Fruit fly (Drosophila melanogaster) Kc167 (cell line): ENCODE data around the gene esc.

Experiments used
- Myc ChIP-seq: fragments of >200 bp; optimal IDR thresholded peaks from 2 replicates; lab custom pipeline; 2017; ENCODE audit warnings: missing external identifiers
- Sin3A ChIP-seq: fragments of >200 bp; optimal IDR thresholded peaks from 2 replicates; lab custom pipeline; 2018; ENCODE audit warnings: missing external identifiers
- h ChIP-seq: fragments of >200 bp; optimal IDR thresholded peaks from 3 replicates; lab custom pipeline; 2018; ENCODE audit warnings: missing external identifiers
- insv ChIP-seq: fragments of >200 bp; optimal IDR thresholded peaks from 3 replicates; lab custom pipeline; 2018; ENCODE audit warnings: missing external identifiers
- psq ChIP-seq: fragments of >200 bp; optimal IDR thresholded peaks from 2 replicates; lab custom pipeline; 2017; ENCODE audit warnings: missing external identifiers
- ttk ChIP-seq: sonication (Bioruptor generic); optimal IDR thresholded peaks from 2 replicates; lab custom pipeline; 2017; ENCODE audit warnings: missing external identifiers

Gene esc

DNA sequence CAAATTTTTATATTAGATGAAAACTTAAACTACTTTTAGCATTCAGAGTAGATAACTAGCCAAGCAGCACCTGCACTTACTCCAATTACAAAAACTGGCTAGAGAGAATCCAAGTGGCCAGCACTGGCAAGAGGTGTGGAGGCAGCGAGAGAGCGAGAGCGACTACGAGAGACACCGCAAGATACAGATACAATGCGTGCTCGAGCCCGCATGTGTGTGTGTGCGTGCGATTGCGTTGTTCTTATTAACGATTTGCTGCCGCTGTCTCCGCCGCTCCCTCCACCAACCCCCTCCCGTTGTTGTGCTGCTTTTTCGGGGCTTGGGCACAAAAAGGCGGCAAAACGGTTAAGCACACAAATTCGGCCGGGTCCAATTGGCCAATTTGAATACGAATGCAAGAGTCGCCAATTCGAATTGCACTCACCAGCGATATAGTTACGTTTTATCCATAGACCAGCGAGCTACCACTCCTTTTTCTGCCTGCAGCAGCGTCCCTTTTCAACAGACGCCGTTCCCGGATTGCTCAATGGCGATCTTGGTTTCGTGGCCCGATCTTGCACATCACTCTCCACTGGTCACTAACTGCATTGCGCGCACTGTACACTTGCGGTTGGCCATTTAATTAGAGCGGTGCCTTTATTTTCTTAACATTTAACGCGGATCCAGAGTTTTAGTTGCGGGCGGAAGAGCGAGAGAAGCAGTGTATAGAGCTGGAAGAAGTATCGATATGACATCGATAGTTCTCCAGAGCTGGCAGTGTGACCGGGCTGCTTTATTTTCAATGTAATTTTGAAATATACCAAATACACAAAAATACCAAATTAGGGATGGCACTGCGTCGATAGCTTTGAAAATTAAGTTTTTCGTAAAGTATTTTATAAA, 20.3 kb downstream of the esc start, which contains the start of gene crol:
TSS of gene crol (minus strand) at position 737 of the 882 bp plus-strand sequence.
- TF ChIP-seq Myc (lab: Kevin White, UChicago) (no peak), ttk (lab: Kevin White, UChicago) (no peak), psq (lab: Kevin White, UChicago) (no peak), insv (lab: Kevin White, UChicago) (no peak), h (lab: Kevin White, UChicago) (no peak), Sin3A (lab: Kevin White, UChicago) (no peak)

- no peak for TF ChIP-seq Myc (lab: Kevin White, UChicago)
- TF ChIP-seq Sin3A (lab: Kevin White, UChicago): no peak
- TF ChIP-seq psq (lab: Kevin White, UChicago): no peak
- TF ChIP-seq insv (lab: Kevin White, UChicago): no peak
- no peak for TF ChIP-seq h (lab: Kevin White, UChicago)
- TF ChIP-seq ttk (lab: Kevin White, UChicago): no peak
Measured at dm6 chr2L:11808327-11808701, 20.9 kb downstream of the esc start.

dm6 chr2L:11807697-11808226, 21.4 kb downstream of the esc start:
- TF ChIP-seq insv (lab: Kevin White, UChicago) (no peak), Sin3A (lab: Kevin White, UChicago) (no peak), h (lab: Kevin White, UChicago) (no peak), psq (lab: Kevin White, UChicago) (peak; percentile 32), Myc (lab: Kevin White, UChicago) (no peak), ttk (lab: Kevin White, UChicago) (no peak)

DNA sequence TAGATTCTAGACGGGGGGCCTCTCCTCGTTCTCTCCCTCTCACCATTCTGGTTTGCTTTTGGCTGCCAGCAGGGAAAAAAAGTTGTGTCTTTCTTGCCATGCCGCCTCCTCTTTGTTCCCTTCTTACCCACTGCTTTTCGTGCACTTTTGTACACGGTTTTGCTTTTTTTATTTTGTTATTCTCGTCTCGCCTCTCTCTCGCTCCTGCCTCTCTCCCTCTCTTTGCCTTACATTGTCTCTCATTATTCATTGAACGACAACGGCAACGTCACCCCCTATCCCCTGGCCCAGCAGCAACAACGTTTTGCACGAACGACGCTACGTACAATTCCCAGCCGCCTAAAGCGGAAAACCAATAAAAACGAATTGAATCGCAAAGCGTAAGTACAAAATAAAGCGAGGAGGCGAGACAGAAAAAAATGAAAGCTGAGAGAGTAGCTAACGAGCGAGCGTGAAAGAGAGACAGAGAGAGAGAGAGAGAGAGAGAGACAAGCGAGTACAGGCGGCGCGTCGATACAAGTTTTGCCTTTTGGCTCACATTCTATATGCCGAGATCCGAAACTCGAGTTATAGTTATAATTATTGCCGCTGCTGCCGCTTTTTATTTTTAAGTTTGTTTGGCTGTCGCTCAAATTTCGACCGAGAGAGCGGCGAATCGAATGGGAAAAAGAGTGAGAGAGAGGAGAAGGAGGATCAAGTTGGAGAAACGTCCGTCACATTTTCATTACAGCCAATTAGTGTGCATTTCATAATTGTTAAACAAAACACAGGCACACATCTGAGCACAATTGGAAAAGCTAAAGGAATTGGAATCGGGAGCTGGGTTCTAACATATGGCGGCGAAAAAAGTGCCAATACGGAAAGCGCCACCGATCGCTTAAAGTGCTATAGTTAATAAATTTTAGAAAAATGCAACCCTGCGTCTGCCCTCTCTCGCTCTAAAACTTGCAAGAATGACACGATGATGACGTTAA, 22.2 kb downstream of the esc start:
- no peak for TF ChIP-seq insv (lab: Kevin White, UChicago)
- TF ChIP-seq psq (lab: Kevin White, UChicago): peak; percentile 57
- no peak for TF ChIP-seq Myc (lab: Kevin White, UChicago)
- TF ChIP-seq ttk (lab: Kevin White, UChicago): no peak

DNA sequence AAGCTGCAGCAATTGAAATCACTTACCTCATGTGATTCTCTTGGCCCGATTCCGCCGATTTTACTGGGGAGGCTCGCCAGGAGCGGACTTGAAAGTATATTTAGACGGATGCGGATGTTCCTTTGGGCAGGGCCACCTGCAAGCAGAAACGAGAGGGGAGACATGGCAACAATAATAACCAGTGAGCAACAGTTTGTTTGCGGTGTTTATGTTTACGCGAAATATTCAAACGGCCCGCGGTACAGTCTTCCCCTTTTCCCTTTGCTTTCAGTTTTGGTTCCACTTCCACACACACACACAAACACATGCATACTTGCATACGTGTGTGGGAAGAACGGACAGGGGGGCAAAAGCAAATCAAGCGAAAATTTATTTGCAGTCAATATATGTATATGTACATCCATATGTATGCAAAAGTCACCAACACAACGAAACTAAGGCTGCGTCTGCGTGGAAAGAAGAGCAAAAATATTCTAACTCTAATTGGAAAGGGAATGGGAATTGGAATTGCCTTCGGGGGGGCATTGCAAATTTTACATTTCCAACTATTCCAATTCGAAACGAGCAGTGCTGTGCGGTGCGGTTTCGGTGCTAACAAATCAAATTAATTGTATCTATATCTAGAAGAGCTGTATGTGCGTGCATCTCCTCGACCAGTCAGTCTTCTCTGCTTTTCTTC, 23.0 kb downstream of the esc start:
- TF ChIP-seq psq (lab: Kevin White, UChicago) (peak; percentile 81), ttk (lab: Kevin White, UChicago) (no peak)

DNA sequence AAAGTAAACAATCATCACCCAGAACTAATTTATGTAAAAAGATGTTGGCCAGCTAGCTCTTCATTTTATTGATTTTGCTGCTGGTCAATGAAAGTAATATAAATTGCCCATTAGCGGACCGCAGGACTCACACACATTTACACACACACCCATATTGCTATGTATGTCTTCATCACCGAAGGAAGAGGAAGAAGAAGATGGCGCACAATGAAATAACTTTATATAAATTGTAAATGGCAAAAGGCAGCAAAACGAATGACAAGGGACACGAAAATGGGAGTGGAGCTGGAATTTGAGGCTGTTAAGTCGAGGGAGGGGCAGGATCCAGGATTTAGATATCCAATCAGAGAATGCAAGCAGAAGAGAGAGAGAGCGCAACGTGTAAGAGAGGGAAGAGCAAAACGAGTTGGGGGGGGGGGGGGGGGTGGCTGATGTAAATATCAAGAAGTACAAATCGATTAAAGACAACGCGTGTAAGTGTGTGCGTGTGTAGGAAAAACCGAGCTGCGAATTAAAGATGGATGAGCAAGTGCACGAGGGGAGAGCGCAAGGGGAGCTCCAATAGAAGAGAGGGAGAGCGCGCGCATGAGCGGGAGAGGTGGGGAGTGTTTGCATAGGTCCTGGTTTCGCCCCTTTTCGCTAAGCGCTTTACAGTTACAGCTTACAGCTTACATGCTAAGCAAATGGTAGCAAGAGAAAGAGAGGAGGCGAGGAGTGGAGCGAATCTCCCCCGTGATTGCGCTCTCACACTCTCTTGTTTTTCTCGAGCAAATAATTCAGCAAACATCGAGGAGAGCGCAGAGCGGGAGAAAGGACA, 24.8 kb downstream of the esc start:
- TF ChIP-seq psq (lab: Kevin White, UChicago) (no peak), h (lab: Kevin White, UChicago) (no peak), ttk (lab: Kevin White, UChicago) (no peak), insv (lab: Kevin White, UChicago) (no peak), Myc (lab: Kevin White, UChicago) (no peak), Sin3A (lab: Kevin White, UChicago) (no peak)

DNA sequence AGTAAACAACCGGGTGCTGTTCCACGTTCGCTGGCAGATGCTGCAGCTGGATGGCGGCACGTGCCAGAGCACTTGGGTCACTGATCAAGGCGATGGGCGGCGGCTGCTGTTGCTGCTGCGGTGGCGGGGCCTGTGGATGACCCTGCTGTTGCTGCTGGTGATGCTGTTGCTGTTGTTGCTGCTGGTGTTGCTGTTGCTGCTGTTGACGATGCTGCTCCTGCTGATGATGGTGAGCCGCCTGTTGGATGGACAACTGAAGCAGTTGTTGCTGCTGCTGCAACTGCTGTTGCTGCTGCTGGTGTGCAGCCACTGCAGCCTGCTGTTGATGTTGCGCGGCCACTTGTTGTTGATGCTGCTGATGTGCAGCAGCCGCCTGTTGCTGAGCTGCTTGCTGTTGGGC, 32.1 kb downstream of the esc start:
- peak; percentile 18 for TF ChIP-seq h (lab: Kevin White, UChicago)
- no peak for TF ChIP-seq psq (lab: Kevin White, UChicago)

DNA sequence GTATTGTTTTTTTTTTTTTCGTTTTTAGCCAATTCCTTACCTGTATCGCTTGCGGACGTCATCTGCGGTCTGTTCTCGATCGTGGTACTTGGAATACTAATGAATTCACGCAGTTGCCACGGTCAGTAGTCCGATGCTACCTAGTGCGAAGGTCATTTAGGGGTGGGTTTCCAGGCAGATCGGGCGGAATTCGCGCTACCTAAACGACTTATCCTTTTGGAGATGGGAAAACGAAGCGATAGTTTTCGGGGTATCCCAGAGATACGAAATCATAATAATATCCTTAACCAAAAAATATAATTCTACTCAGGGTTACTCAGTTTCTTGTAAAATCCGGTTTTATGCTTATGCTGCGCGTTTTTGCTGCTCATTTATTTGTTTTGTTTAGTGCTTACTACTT, 35.2 kb downstream of the esc start, which contains the start of gene CG14937:
TSS of gene CG14937 (minus strand) at position 101 of the 400 bp plus-strand sequence.
- no peak for TF ChIP-seq h (lab: Kevin White, UChicago)
- no peak for TF ChIP-seq psq (lab: Kevin White, UChicago)
- TF ChIP-seq insv (lab: Kevin White, UChicago): no peak
- no peak for TF ChIP-seq ttk (lab: Kevin White, UChicago)
- no peak for TF ChIP-seq Myc (lab: Kevin White, UChicago)
- TF ChIP-seq Sin3A (lab: Kevin White, UChicago): no peak

- no peak for TF ChIP-seq h (lab: Kevin White, UChicago)
- TF ChIP-seq ttk (lab: Kevin White, UChicago): no peak
- no peak for TF ChIP-seq Sin3A (lab: Kevin White, UChicago)
- TF ChIP-seq Myc (lab: Kevin White, UChicago): no peak
- TF ChIP-seq insv (lab: Kevin White, UChicago): no peak
- no peak for TF ChIP-seq psq (lab: Kevin White, UChicago)
Measured at dm6 chr2L:11792265-11792664, 36.9 kb downstream of the esc start, which contains the start of gene Tsp33B. TSS of gene Tsp33B (minus strand) at chr2L:11792365.

- TF ChIP-seq Myc (lab: Kevin White, UChicago): no peak
- TF ChIP-seq psq (lab: Kevin White, UChicago): no peak
- no peak for TF ChIP-seq h (lab: Kevin White, UChicago)
- TF ChIP-seq ttk (lab: Kevin White, UChicago): no peak
- no peak for TF ChIP-seq Sin3A (lab: Kevin White, UChicago)
- TF ChIP-seq insv (lab: Kevin White, UChicago): no peak
Measured at dm6 chr2L:11789690-11790089, 39.5 kb downstream of the esc start, which contains the start of gene CG14932. TSS of gene CG14932 (plus strand) at chr2L:11789919.
